Fruit fly (Drosophila melanogaster): Measurements from ENCODE around the gene CG11601.

DNA sequence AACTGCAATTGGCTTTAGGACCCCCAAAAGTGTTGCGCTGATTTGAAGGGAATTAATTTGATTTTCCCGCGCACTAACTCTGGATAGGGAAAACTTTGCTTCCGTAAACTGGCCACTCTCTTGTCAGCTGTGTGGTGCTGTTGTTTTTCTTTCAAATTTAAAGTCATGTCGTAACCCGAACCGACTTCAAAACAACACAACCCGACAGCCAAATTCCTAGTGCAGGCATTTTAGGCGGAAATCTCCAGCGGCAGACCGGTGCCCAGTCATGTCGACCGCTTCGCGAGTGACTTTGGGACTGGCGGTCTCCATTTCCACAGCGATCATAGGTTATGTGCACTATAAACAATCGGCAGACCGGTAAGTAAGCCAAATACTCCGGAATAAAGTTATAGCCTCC is 9.2 kb upstream of the CG11601 start, which contains the start of gene CG11562:
- TF ChIP-seq CG14655 (GFP tag; optimal IDR thresholded peaks at IDR 0.05) (no peak), EcR (GFP tag; optimal IDR thresholded peaks at IDR 0.05) (no peak), gl (tag; optimal IDR thresholded peaks at IDR 0.05) (no peak), rn (GFP tag; IDR thresholded peaks at IDR 0.05) (no peak), CG12605 (GFP tag; IDR thresholded peaks at IDR 0.05) (no peak), Pif1A (GFP tag; optimal IDR thresholded peaks at IDR 0.05) (no peak), D1 (tag; optimal IDR thresholded peaks at IDR 0.05) (no peak), CG10348 (GFP tag; IDR thresholded peaks at IDR 0.05) (no peak), CG8159 (tag; optimal IDR thresholded peaks at IDR 0.05) (no peak)
